Fruit fly (Drosophila melanogaster) whole organism, wandering third instar larva: ENCODE results near the gene ida.

Experiments used
- CG32264 ChIP-seq: fragments of 200-800 bp; sonication (Bioruptor generic); optimal IDR thresholded peaks from 2 replicates; lab custom pipeline; 2016; ENCODE audit warnings: missing biosample characterization, missing genetic modification characterization
- CG9705 ChIP-seq: fragments of 200-800 bp; sonication (Bioruptor generic); optimal IDR thresholded peaks from 2 replicates; lab custom pipeline; 2018; ENCODE audit warnings: missing biosample characterization, mild to moderate bottlenecking, missing genetic modification characterization
- GATAd ChIP-seq: sonication (Bioruptor generic); optimal IDR thresholded peaks from 2 replicates; lab custom pipeline; 2016; ENCODE audit warnings: missing biosample characterization, missing genetic modification characterization
- HLH106 ChIP-seq: fragments of 200-800 bp; optimal IDR thresholded peaks from 3 replicates; lab custom pipeline; 2019; ENCODE audit warnings: missing biosample characterization, mild to moderate bottlenecking, missing genetic modification characterization, moderate library complexity
- Hnf4 ChIP-seq: fragments of 200-800 bp; sonication (Bioruptor generic); optimal IDR thresholded peaks from 2 replicates; lab custom pipeline; 2016; ENCODE audit warnings: missing biosample characterization, mild to moderate bottlenecking, missing genetic modification characterization
- Hr83 ChIP-seq: fragments of 200-300 bp; sonication (Bioruptor generic); optimal IDR thresholded peaks from 2 replicates; lab custom pipeline; 2016; ENCODE audit warnings: missing biosample characterization, mild to moderate bottlenecking, missing genetic modification characterization, moderate library complexity; ENCODE audit not compliant: poor library complexity, severe bottlenecking
- Jra ChIP-seq: sonication (Bioruptor generic); optimal IDR thresholded peaks from 2 replicates; lab custom pipeline; 2016; ENCODE audit warnings: missing biosample characterization, missing genetic modification characterization
- Mio ChIP-seq: sonication (Bioruptor generic); optimal IDR thresholded peaks from 2 replicates; lab custom pipeline; 2016; ENCODE audit warnings: missing biosample characterization, missing genetic modification characterization
- Myc ChIP-seq: fragments of >200 bp; optimal IDR thresholded peaks from 2 replicates; lab custom pipeline; 2017
- N ChIP-seq: fragments of >200 bp; optimal IDR thresholded peaks from 2 replicates; lab custom pipeline; 2018; ENCODE audit warnings: missing biosample characterization, missing external identifiers, missing genetic modification characterization
- OdsH ChIP-seq: fragments of 200-800 bp; sonication (Bioruptor generic); optimal IDR thresholded peaks from 2 replicates; lab custom pipeline; 2016; ENCODE audit warnings: missing biosample characterization, mild to moderate bottlenecking, missing genetic modification characterization
- Rel ChIP-seq, 2 experiments: fragments of 200-800 bp; sonication (Bioruptor generic) in 1 of 2; optimal IDR thresholded peaks; 2 replicates in 1 of 2; 3 replicates in 1 of 2; lab custom pipeline; 2016 to 2019; ENCODE audit warnings: mild to moderate bottlenecking in 2 of 2, missing biosample characterization in 2 of 2, missing genetic modification characterization in 2 of 2, moderate library complexity in 1 of 2
- Sp1 ChIP-seq: fragments of 200-800 bp; sonication (Bioruptor generic); optimal IDR thresholded peaks from 3 replicates; lab custom pipeline; 2019; ENCODE audit warnings: missing biosample characterization, mild to moderate bottlenecking, missing genetic modification characterization, moderate library complexity
- Vsx2 ChIP-seq: fragments of 200-300, 225-300 bp; sonication (Bioruptor generic); optimal IDR thresholded peaks from 2 replicates; lab custom pipeline; 2018; ENCODE audit warnings: missing biosample characterization, missing genetic modification characterization; ENCODE audit not compliant: partially characterized antibody
- br ChIP-seq: fragments of 200-800 bp; sonication (Bioruptor generic); optimal IDR thresholded peaks from 2 replicates; lab custom pipeline; 2016; ENCODE audit warnings: missing biosample characterization, missing genetic modification characterization
- dl ChIP-seq, 2 experiments: fragments of 175-275, 200-275 bp in 1 of 2; fragments of 200-275 bp in 1 of 2; sonication (Bioruptor generic); optimal IDR thresholded peaks; lab custom pipeline; 2018; ENCODE audit warnings: mild to moderate bottlenecking in 2 of 2, missing biosample characterization in 2 of 2, missing genetic modification characterization in 2 of 2, moderate library complexity in 2 of 2; ENCODE audit not compliant: partially characterized antibody in 2 of 2, insufficient read depth in 1 of 2
- dmrt93B ChIP-seq: fragments of 200-800 bp; sonication (Bioruptor generic); optimal IDR thresholded peaks from 2 replicates; lab custom pipeline; 2018; ENCODE audit warnings: missing biosample characterization, mild to moderate bottlenecking, missing genetic modification characterization
- ey ChIP-seq: fragments of 200-800 bp; sonication (Bioruptor generic); optimal IDR thresholded peaks from 2 replicates; lab custom pipeline; 2016; ENCODE audit warnings: missing biosample characterization, missing genetic modification characterization
- foxo ChIP-seq, 2 experiments: fragments of 200-800 bp; sonication (Bioruptor generic); optimal IDR thresholded peaks; 2 replicates in 1 of 2; 3 replicates in 1 of 2; lab custom pipeline; 2016 to 2017; ENCODE audit warnings: missing biosample characterization in 2 of 2, missing genetic modification characterization in 2 of 2
- fru ChIP-seq: fragments of 200-800 bp; sonication (Bioruptor generic); optimal IDR thresholded peaks from 3 replicates; lab custom pipeline; 2016; ENCODE audit warnings: missing biosample characterization, mild to moderate bottlenecking, missing genetic modification characterization
- h ChIP-seq: fragments of 200-800 bp; sonication (Bioruptor generic); optimal IDR thresholded peaks from 3 replicates; lab custom pipeline; 2016; ENCODE audit warnings: missing biosample characterization, mild to moderate bottlenecking, missing genetic modification characterization
- jim ChIP-seq: fragments of 175-275, 200-325 bp; sonication (Bioruptor generic); optimal IDR thresholded peaks from 2 replicates; lab custom pipeline; 2016; ENCODE audit warnings: missing biosample characterization, mild to moderate bottlenecking, missing genetic modification characterization
- lola ChIP-seq: fragments of >200 bp; optimal IDR thresholded peaks from 2 replicates; lab custom pipeline; 2017; ENCODE audit warnings: missing biosample characterization, missing genetic modification characterization
- pan ChIP-seq: fragments of >200 bp; optimal IDR thresholded peaks from 2 replicates; lab custom pipeline; 2017
- psq ChIP-seq: fragments of 200-800 bp; sonication (Bioruptor generic); optimal IDR thresholded peaks from 3 replicates; lab custom pipeline; 2017; ENCODE audit warnings: missing biosample characterization, mild to moderate bottlenecking, missing genetic modification characterization, moderate library complexity
- sage ChIP-seq: fragments of 200-800 bp; sonication (Bioruptor generic); optimal IDR thresholded peaks from 2 replicates; lab custom pipeline; 2016; ENCODE audit warnings: missing biosample characterization, mild to moderate bottlenecking, missing genetic modification characterization
- sv ChIP-seq: fragments of 200-800 bp; sonication (Bioruptor generic); optimal IDR thresholded peaks from 3 replicates; lab custom pipeline; 2016; ENCODE audit warnings: missing biosample characterization, missing genetic modification characterization
- tai ChIP-seq: sonication (Bioruptor generic); optimal IDR thresholded peaks from 2 replicates; lab custom pipeline; 2016; ENCODE audit warnings: missing biosample characterization, missing genetic modification characterization
- woc ChIP-seq: sonication (Bioruptor generic); optimal IDR thresholded peaks from 2 replicates; lab custom pipeline; 2016; ENCODE audit warnings: missing biosample characterization, mild to moderate bottlenecking, missing genetic modification characterization

Gene ida

DNA sequence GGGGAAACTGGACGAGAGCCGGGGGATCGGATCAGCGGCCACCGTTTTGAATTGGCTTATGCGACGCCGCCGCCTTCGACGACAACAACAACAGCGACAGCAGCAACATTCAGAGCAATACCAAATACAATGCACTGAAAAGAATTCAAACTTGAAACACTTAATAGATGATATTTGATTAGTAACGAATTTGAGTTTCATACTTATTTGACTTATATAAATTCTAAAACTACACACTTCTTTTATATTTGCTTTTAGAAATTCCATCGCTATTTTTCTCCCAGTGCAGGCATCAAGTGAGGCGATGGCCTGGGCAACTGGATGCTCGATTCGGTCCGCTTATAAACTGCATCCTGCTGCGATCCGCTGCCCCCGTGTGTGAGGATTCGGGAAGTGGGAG, 37.1 kb upstream of the ida start (continued):
- TF ChIP-seq Vsx2 (GFP tag; lab: Kevin White, UChicago), result no peak
- TF ChIP-seq dmrt93B (GFP tag; lab: Kevin White, UChicago), result peak; percentile 20
- no peak for TF ChIP-seq GATAd
- TF ChIP-seq ey (GFP tag; lab: Kevin White, UChicago), result peak; percentile 84
- no peak for TF ChIP-seq Hr83 (GFP tag; lab: Kevin White, UChicago)
- TF ChIP-seq fru, result peak; percentile 83
- peak; percentile 89 for TF ChIP-seq h (GFP tag; lab: Kevin White, UChicago)
- peak; percentile 59 for TF ChIP-seq CG32264
- peak; percentile 57 for TF ChIP-seq Rel (GFP tag; optimal IDR thresholded peaks at IDR 0.05; lab: Kevin White, UChicago)
- peak; percentile 35 for TF ChIP-seq Rel (tag; optimal IDR thresholded peaks at IDR 0.05; lab: Kevin White, UChicago)
- TF ChIP-seq HLH106 (tag; lab: Kevin White, UChicago), result peak; percentile 80

DNA sequence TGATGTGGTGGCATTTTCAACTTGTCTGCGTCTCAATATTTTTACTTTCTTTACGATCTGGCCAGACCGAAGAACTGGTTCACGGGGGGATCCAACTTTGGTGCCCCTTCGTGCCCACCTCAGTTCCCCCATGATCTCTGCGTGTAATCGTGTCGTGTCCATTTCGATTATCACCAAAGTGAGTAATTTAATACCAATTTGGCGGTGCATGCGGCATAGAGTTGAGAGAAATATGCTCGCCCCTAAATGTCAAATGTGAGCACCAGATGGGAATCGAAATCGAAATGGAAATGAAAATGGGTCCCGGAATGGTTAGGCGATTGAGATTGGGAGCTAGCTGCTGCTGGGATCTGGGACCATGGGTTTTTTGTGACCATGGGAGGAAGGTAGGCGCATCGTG, 33.9 kb upstream of the ida start:
- no peak for TF ChIP-seq tai (GFP tag; lab: Kevin White, UChicago)
- no peak for TF ChIP-seq Hnf4 (GFP tag; lab: Kevin White, UChicago)
- no peak for TF ChIP-seq fru
- no peak for TF ChIP-seq sage
- TF ChIP-seq ey (GFP tag; lab: Kevin White, UChicago), result no peak
- TF ChIP-seq foxo (GFP tag; optimal IDR thresholded peaks at IDR 0.05; lab: Kevin White, UChicago), result no peak
- TF ChIP-seq dmrt93B (GFP tag; lab: Kevin White, UChicago), result no peak

DNA sequence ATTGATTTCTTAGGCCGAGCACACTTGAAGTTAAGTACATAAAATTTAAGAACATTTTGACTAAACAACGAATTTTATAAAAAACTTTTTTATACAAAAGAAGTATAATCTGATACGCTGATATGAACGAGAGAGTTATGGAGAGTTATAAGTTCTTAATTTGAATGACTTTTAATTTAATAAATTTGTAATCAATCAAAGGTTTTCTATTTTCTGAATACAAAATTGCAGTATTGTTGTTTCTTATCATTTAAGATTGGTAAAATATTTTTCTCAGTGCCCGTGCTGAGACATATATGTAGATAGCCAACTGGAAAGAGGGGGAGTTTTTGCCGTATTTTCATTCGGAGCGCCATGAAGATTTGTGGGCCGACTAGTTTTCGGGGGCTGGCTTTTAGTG, 32.0 kb upstream of the ida start:
- no peak for TF ChIP-seq br (GFP tag; lab: Kevin White, UChicago)
- no peak for TF ChIP-seq CG32264
- no peak for TF ChIP-seq pan
- TF ChIP-seq tai (GFP tag; lab: Kevin White, UChicago), result no peak
- TF ChIP-seq Mio (GFP tag; lab: Kevin White, UChicago), result no peak
- TF ChIP-seq Rel (GFP tag; optimal IDR thresholded peaks at IDR 0.05; lab: Kevin White, UChicago), result no peak
- TF ChIP-seq Rel (tag; optimal IDR thresholded peaks at IDR 0.05; lab: Kevin White, UChicago), result no peak
- no peak for TF ChIP-seq woc (GFP tag; lab: Kevin White, UChicago)
- no peak for TF ChIP-seq h (GFP tag; lab: Kevin White, UChicago)
- no peak for TF ChIP-seq Sp1
- no peak for TF ChIP-seq Hnf4 (GFP tag; lab: Kevin White, UChicago)
- no peak for TF ChIP-seq dl (GFP tag; optimal IDR thresholded peaks at IDR 0.05; lab: Kevin White, UChicago; ENCODE audit: insufficient read depth in 1 of 2, partially characterized antibody in 2 of 2)
- TF ChIP-seq ey (GFP tag; lab: Kevin White, UChicago), result no peak
- no peak for TF ChIP-seq sage
- TF ChIP-seq Vsx2 (GFP tag; lab: Kevin White, UChicago), result no peak
- no peak for TF ChIP-seq foxo (GFP tag; optimal IDR thresholded peaks at IDR 0.05; lab: Kevin White, UChicago)
- TF ChIP-seq, all 38 proteins: peak for 0

DNA sequence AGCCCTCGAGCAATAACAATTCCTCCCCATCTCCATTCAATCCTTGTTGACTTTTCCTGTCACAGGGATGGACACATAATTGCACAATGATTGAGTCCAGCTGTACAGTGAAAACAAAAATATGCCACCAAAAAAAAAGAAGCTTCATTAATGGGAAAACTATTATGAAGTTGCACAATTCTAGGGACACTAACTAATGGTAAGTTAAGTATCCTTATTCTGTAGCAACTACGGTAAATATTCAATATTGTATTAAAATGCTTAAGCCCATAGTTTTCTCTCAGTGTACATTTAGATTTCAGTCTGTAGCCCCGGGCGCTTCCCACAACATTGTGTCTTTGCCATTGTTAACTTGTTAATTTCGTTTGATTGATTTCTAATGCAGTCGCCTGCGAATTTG, 30.1 kb upstream of the ida start:
- no peak for TF ChIP-seq OdsH (GFP tag; lab: Kevin White, UChicago)
- no peak for TF ChIP-seq Sp1
- no peak for TF ChIP-seq CG9705
- peak; percentile 13 for TF ChIP-seq sv (GFP tag; lab: Kevin White, UChicago)
- TF ChIP-seq ey (GFP tag; lab: Kevin White, UChicago), result no peak
- TF ChIP-seq lola (GFP tag; lab: Kevin White, UChicago), result no peak

DNA sequence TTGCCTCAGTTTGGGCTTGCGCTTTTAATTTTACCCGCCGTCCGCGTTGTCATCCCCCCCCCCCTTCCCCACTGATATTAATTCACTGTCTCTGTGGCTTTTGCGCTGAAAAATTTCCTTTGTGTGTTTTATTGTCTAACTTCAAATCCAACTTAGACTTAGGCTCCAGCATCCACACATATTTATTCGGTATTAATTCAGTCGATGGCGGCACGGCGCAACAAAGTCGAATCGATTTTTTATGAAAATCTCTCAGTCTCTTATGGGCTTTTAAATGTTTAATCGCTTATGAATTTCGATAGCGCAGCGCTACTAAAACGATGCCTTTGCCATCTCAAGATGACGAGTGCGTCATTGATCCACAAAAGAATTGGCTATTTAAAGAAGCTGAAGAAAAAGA, 29.1 kb upstream of the ida start:
- no peak for TF ChIP-seq CG9705
- TF ChIP-seq Myc, result no peak
- TF ChIP-seq HLH106 (tag; lab: Kevin White, UChicago), result no peak
- no peak for TF ChIP-seq fru
- no peak for TF ChIP-seq psq (GFP tag; lab: Kevin White, UChicago)
- TF ChIP-seq Jra, result no peak
- no peak for TF ChIP-seq Vsx2 (GFP tag; lab: Kevin White, UChicago)
- TF ChIP-seq sv (GFP tag; lab: Kevin White, UChicago), result no peak
- no peak for TF ChIP-seq N (GFP tag; lab: Kevin White, UChicago)
- no peak for TF ChIP-seq CG32264
- no peak for TF ChIP-seq jim (GFP tag; lab: Kevin White, UChicago)
- no peak for TF ChIP-seq pan
- TF ChIP-seq br (GFP tag; lab: Kevin White, UChicago), result no peak
- no peak for TF ChIP-seq ey (GFP tag; lab: Kevin White, UChicago)
